Fruit fly (Drosophila melanogaster): Measurements from ENCODE around the gene CG13473.
A peak's percentile ranks its signal among the peaks of the same experiment; 100 is the strongest.

CG13473 gene

dm6 chr3L:14756724-14757463, 28.3 kb downstream of the CG13473 start (continued):
- no peak for TF ChIP-seq prd (optimal IDR thresholded peaks at IDR 0.05)
- TF ChIP-seq prd (GFP tag; IDR thresholded peaks at IDR 0.05) = peak; percentile 92
- TF ChIP-seq CG13775 (GFP tag; optimal IDR thresholded peaks at IDR 0.05) = peak; percentile 87
- peak; percentile 83 for TF ChIP-seq CG16863 (GFP tag; optimal IDR thresholded peaks at IDR 0.05)
- peak; percentile 84 for TF ChIP-seq NK7.1 (GFP tag; optimal IDR thresholded peaks at IDR 0.05)
- TF ChIP-seq CG1024 (GFP tag; IDR thresholded peaks at IDR 0.05) = peak; percentile 79
- peak; percentile 58 for TF ChIP-seq CG15696 (tag; optimal IDR thresholded peaks at IDR 0.05)
- peak; percentile 74 for TF ChIP-seq CG18011 (GFP tag; optimal IDR thresholded peaks at IDR 0.05)
- no peak for TF ChIP-seq CG7963 (GFP tag; IDR thresholded peaks at IDR 0.05; ENCODE audit: partially characterized antibody)
- peak; percentile 90 for TF ChIP-seq Taf1 (GFP tag; IDR thresholded peaks at IDR 0.05)
- peak; percentile 53 for TF ChIP-seq CG4617 (GFP tag; optimal IDR thresholded peaks at IDR 0.05; ENCODE audit: borderline replicate concordance)
- TF ChIP-seq CG11456 (GFP tag; IDR thresholded peaks at IDR 0.05) = peak; percentile 95
- peak; percentile 90 to 95 for TF ChIP-seq Pdp1 (GFP tag; optimal IDR thresholded peaks at IDR 0.05)
- peak; percentile 53 for TF ChIP-seq CG4707 (GFP tag; optimal IDR thresholded peaks at IDR 0.05)
- peak; percentile 87 for TF ChIP-seq CG1792 (GFP tag; optimal IDR thresholded peaks at IDR 0.05)
- peak; percentile 89 for TF ChIP-seq Ada2b (GFP tag; IDR thresholded peaks at IDR 0.05)
- peak; percentile 89 for TF ChIP-seq tin (GFP tag; optimal IDR thresholded peaks at IDR 0.05)
- peak; percentile 85; the same call in 2 of the 3 replicates for TF ChIP-seq CG11093 (GFP tag; IDR thresholded peaks at IDR 0.05)
- peak; percentile 86 for TF ChIP-seq CG4424 (GFP tag; optimal IDR thresholded peaks at IDR 0.05)
- peak; percentile 73 for TF ChIP-seq Asciz (GFP tag; optimal IDR thresholded peaks at IDR 0.05)
- peak; percentile 97 for TF ChIP-seq CG17385 (GFP tag; optimal IDR thresholded peaks at IDR 0.05)
- no peak for TF ChIP-seq Stat92E (GFP tag; optimal IDR thresholded peaks at IDR 0.05)
- peak; percentile 92 for TF ChIP-seq HLH3B (GFP tag; IDR thresholded peaks at IDR 0.05)
- peak; percentile 92 for TF ChIP-seq Optix (GFP tag; IDR thresholded peaks at IDR 0.05)
- TF ChIP-seq grau (tag; optimal IDR thresholded peaks at IDR 0.05) = peak; percentile 85
- peak; percentile 94 for TF ChIP-seq CG1832 (GFP tag; optimal IDR thresholded peaks at IDR 0.05)
- peak; percentile 66 for TF ChIP-seq CG13894 (tag; optimal IDR thresholded peaks at IDR 0.05)
- TF ChIP-seq CG11695 (GFP tag; IDR thresholded peaks at IDR 0.05) = peak; percentile 87
- TF ChIP-seq CG17612 (GFP tag; IDR thresholded peaks at IDR 0.05) = peak; percentile 82
- peak; percentile 91 for TF ChIP-seq Xbp1 (GFP tag; optimal IDR thresholded peaks at IDR 0.05)
- TF ChIP-seq tio (GFP tag; optimal IDR thresholded peaks at IDR 0.05) = peak; percentile 76
- TF ChIP-seq CG10959 (GFP tag; IDR thresholded peaks at IDR 0.05) = peak; percentile 55; the same call in 1 of the 2 replicates
- TF ChIP-seq CG2129 (GFP tag; IDR thresholded peaks at IDR 0.05; ENCODE audit: partially characterized antibody) = no peak
- peak; percentile 93 for TF ChIP-seq her (GFP tag; optimal IDR thresholded peaks at IDR 0.05)
- TF ChIP-seq PHDP (tag; optimal IDR thresholded peaks at IDR 0.05) = peak; percentile 84
- TF ChIP-seq CG10209 (GFP tag; optimal IDR thresholded peaks at IDR 0.05) = peak; percentile 85
- peak; percentile 82 for TF ChIP-seq MTF-1 (GFP tag; optimal IDR thresholded peaks at IDR 0.05; ENCODE audit: borderline replicate concordance)
- peak; percentile 82 for TF ChIP-seq CG12942 (GFP tag; optimal IDR thresholded peaks at IDR 0.05)
- TF ChIP-seq sens-2 (GFP tag; IDR thresholded peaks at IDR 0.05) = peak; percentile 86
- TF ChIP-seq CG12104 (GFP tag; optimal IDR thresholded peaks at IDR 0.05) = peak; percentile 81
- peak; percentile 88 for TF ChIP-seq scrt (GFP tag; optimal IDR thresholded peaks at IDR 0.05)
- TF ChIP-seq aop (GFP tag; IDR thresholded peaks at IDR 0.05) = peak; percentile 66; the same call in 1 of the 2 replicates
- peak; percentile 89 for TF ChIP-seq chn (GFP tag; optimal IDR thresholded peaks at IDR 0.05)
- TF ChIP-seq CG8281 (tag; optimal IDR thresholded peaks at IDR 0.05) = peak; percentile 47
- TF ChIP-seq inv (GFP tag; IDR thresholded peaks at IDR 0.05; ENCODE audit: partially characterized antibody) = no peak; the same call in 1 of the 2 replicates
- peak; percentile 81 for TF ChIP-seq CG4730 (GFP tag; IDR thresholded peaks at IDR 0.05)
- peak; percentile 92 for TF ChIP-seq CG11247 (GFP tag; IDR thresholded peaks at IDR 0.05)
- TF ChIP-seq Doc2 (GFP tag; IDR thresholded peaks at IDR 0.05) = no peak; the same call in none of the 2 replicates
- TF ChIP-seq Awh (GFP tag; IDR thresholded peaks at IDR 0.05) = peak; percentile 85
